Fruit fly (Drosophila melanogaster): ENCODE results near the gene CG9701.

DNA sequence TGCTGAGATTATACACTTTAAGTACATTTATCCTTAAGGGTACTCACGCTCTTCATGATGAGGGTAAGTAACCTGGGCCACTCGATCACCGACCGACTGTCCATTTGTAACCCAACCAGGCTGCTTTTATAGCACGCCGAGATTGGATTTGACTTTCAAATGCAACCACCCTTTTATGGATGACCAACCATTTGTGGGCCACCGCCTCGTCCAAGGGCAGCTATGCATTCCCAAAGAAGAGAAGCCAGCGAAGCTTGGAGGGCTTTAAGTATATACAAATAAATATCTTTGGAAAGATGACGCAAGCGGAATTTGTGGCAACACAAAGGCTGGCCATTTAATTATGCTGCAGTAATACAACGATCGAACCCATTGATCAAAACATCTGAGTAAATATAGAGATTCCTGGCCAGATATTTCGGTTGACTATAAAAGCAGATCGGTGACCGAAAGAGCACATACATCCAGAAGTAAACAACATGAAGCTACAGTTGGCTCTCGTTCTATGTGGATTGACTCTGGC is 7.2 kb upstream of the CG9701 start, which contains the start of the genes CG13026 and PGRP-SB2:
- no peak for TF ChIP-seq Mnt (GFP tag; optimal IDR thresholded peaks at IDR 0.05)
- no peak for TF ChIP-seq CG5204 (GFP tag; optimal IDR thresholded peaks at IDR 0.05)
- no peak for TF ChIP-seq toe (GFP tag; optimal IDR thresholded peaks at IDR 0.05)
- no peak for TF ChIP-seq kay (GFP tag; ENCODE audit: borderline replicate concordance)
- no peak for TF ChIP-seq CG11617 (GFP tag; optimal IDR thresholded peaks at IDR 0.05)
- TF ChIP-seq Crg-1 (GFP tag; optimal IDR thresholded peaks at IDR 0.05): no peak
- TF ChIP-seq CG1620 (GFP tag; optimal IDR thresholded peaks at IDR 0.05): no peak
- TF ChIP-seq cnc (optimal IDR thresholded peaks at IDR 0.05): no peak

Data from whole organism, adult.